Worm (Caenorhabditis elegans) whole organism, L3 larva: Measurements from ENCODE around the gene F22F7.2.

Experiments
- ama-1 ChIP-seq: fragments of 150-350 bp; optimal IDR thresholded peaks from 2 replicates; lab custom pipeline; 2018
- ceh-28 ChIP-seq: fragments of 150-350 bp; optimal IDR thresholded peaks from 2 replicates; lab custom pipeline; 2014; ENCODE audit warnings: missing biosample characterization, missing genetic modification reagents, missing genetic modification characterization
- egl-27 ChIP-seq: sonication (generic microtip); optimal IDR thresholded peaks from 4 replicates; lab custom pipeline; 2017; ENCODE audit warnings: missing biosample characterization, missing genetic modification reagents, missing genetic modification characterization
- nhr-12 ChIP-seq: fragments of 150-350 bp; optimal IDR thresholded peaks from 2 replicates; lab custom pipeline; 2014; ENCODE audit warnings: missing biosample characterization, missing genetic modification characterization
- nhr-28 ChIP-seq: fragments of 150-350 bp; optimal IDR thresholded peaks from 2 replicates; lab custom pipeline; 2014; ENCODE audit warnings: missing biosample characterization, missing genetic modification characterization
- nhr-77 ChIP-seq: fragments of 150-350 bp; optimal IDR thresholded peaks from 2 replicates; lab custom pipeline; 2014; ENCODE audit warnings: missing biosample characterization, missing genetic modification characterization
- snpc-4 ChIP-seq: fragments of 150-350 bp; optimal IDR thresholded peaks from 2 replicates; lab custom pipeline; 2014; ENCODE audit warnings: missing biosample characterization, missing genetic modification characterization
- tbx-2 ChIP-seq: sonication (generic microtip); optimal IDR thresholded peaks from 2 replicates; lab custom pipeline; 2016; ENCODE audit warnings: mild to moderate bottlenecking, missing genetic modification characterization, missing compliant biosample characterization

DNA sequence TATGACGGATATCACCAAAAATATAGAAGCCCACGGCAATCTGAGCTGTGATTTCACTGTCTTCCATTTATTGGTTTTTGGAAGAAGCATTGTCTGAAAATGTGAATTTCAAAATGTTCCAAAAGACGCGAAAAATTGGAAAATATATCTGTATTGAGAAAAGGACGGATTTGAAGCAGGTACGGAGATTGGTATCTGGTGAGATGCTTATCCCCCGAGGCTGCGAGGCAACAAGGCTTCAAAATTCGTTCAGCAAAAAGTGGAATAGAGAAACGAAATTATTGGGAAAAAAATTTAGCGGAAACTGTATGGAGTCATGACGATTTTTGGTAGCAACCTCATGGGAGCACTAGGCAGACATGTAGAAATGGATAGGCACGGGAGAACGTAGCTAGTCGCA, 19.5 kb upstream of the F22F7.2 start, which contains the start of gene F36F12.1:
- no peak for TF ChIP-seq ama-1 (lab: Kevin White, UChicago)
- TF ChIP-seq nhr-28 (tag; lab: Kevin White, UChicago): no peak
- no peak for TF ChIP-seq snpc-4
- TF ChIP-seq nhr-12 (tag; lab: Kevin White, UChicago): no peak
- TF ChIP-seq egl-27 (tag; lab: Kevin White, UChicago): no peak
- TF ChIP-seq ceh-28 (tag; lab: Kevin White, UChicago): no peak
- no peak for TF ChIP-seq tbx-2 (tag; lab: Kevin White, UChicago)
- no peak for TF ChIP-seq nhr-77
